Worm (Caenorhabditis elegans) whole organism, midembryonic: Measurements from ENCODE around the gene B0024.3.

Experiments
- T22C8.4 ChIP-seq: fragments of 200-800 bp; sonication (Bioruptor generic); IDR thresholded peaks from 2 replicates; pipeline ENCODE4 v1.3.6; 2022; ENCODE audit warnings: missing genetic modification characterization, missing compliant biosample characterization
- cog-1 ChIP-seq: sonication (generic microtip); optimal IDR thresholded peaks from 2 replicates; lab custom pipeline; 2016; ENCODE audit warnings: missing genetic modification characterization, missing compliant biosample characterization
- flt-1 ChIP-seq: fragments of 200-800 bp; sonication (Bioruptor generic); IDR thresholded peaks from 2 replicates; pipeline ENCODE4 v1.3.6; 2022; ENCODE audit warnings: missing genetic modification characterization, missing compliant biosample characterization
- klf-2 ChIP-seq: fragments of 200-800 bp; sonication (Bioruptor generic); conservative IDR thresholded peaks from 2 replicates; pipeline ENCODE4 v1.3.6; 2022; ENCODE audit warnings: missing genetic modification reagents, missing genetic modification characterization, missing compliant biosample characterization
- med-1 ChIP-seq: sonication (generic microtip); optimal IDR thresholded peaks from 2 replicates; lab custom pipeline; 2017; ENCODE audit warnings: missing genetic modification characterization, mild to moderate bottlenecking, missing compliant biosample characterization, antibody characterized with exemption, missing genetic modification reagents; ENCODE audit not compliant: insufficient read depth
- ref-1 ChIP-seq: fragments of 200-800 bp; sonication (Bioruptor generic); conservative IDR thresholded peaks from 2 replicates; pipeline ENCODE4 v1.3.6; 2022; ENCODE audit warnings: missing genetic modification reagents, missing genetic modification characterization, missing compliant biosample characterization
- tab-1 ChIP-seq: fragments of 200-800 bp; sonication (Bioruptor generic); IDR thresholded peaks from 2 replicates; pipeline ENCODE4 v1.3.6; 2022; ENCODE audit warnings: missing genetic modification characterization, missing compliant biosample characterization
- ztf-23 ChIP-seq: fragments of 200-800 bp; sonication (Bioruptor generic); IDR thresholded peaks from 2 replicates; pipeline ENCODE4 v1.3.6; 2022; ENCODE audit warnings: missing genetic modification reagents, missing genetic modification characterization, missing compliant biosample characterization
- ztf-29 ChIP-seq: fragments of 200-800 bp; sonication (Bioruptor generic); IDR thresholded peaks from 2 replicates; pipeline ENCODE4 v1.3.6; 2022; ENCODE audit warnings: missing genetic modification reagents, missing genetic modification characterization, missing compliant biosample characterization

The B0024.3 gene

ce11 chrV:10291848-10292247 is 4.5 kb downstream of the B0024.3 start:
- no peak for TF ChIP-seq cog-1 (tag; lab: Kevin White, UChicago)

- TF ChIP-seq ztf-23 (no peak), flt-1 (GFP tag; lab: Robert Waterston, UW) (no peak), ref-1 (GFP tag; lab: Robert Waterston, UW) (no peak), med-1 (no peak), tab-1 (GFP tag; lab: Robert Waterston, UW) (no peak), ztf-29 (no peak), klf-2 (GFP tag; lab: Robert Waterston, UW) (no peak), cog-1 (tag; lab: Kevin White, UChicago) (no peak), T22C8.4 (GFP tag; lab: Robert Waterston, UW) (no peak)
Observed at ce11 chrV:10292819-10293357, 5.5 kb downstream of the B0024.3 start, which contains the start of gene col-149. col-149 (minus strand) TSS chrV:10292869.

ce11 chrV:10294549-10294948 is 7.2 kb downstream of the B0024.3 start, which contains the start of gene col-150:
col-150 (minus strand) TSS chrV:10294649.
- no peak for TF ChIP-seq med-1
- no peak for TF ChIP-seq T22C8.4 (GFP tag; lab: Robert Waterston, UW)
- TF ChIP-seq ztf-29: no peak
- TF ChIP-seq tab-1 (GFP tag; lab: Robert Waterston, UW): no peak
- no peak for TF ChIP-seq ztf-23
- TF ChIP-seq klf-2 (GFP tag; lab: Robert Waterston, UW): no peak
- no peak for TF ChIP-seq flt-1 (GFP tag; lab: Robert Waterston, UW)
- TF ChIP-seq ref-1 (GFP tag; lab: Robert Waterston, UW): no peak
- TF ChIP-seq cog-1 (tag; lab: Kevin White, UChicago): no peak

- no peak for TF ChIP-seq flt-1 (GFP tag; lab: Robert Waterston, UW)
- no peak for TF ChIP-seq cog-1 (tag; lab: Kevin White, UChicago)
- no peak for TF ChIP-seq ztf-23
- TF ChIP-seq klf-2 (GFP tag; lab: Robert Waterston, UW): no peak
- no peak for TF ChIP-seq ztf-29
- TF ChIP-seq med-1: no peak
- TF ChIP-seq ref-1 (GFP tag; lab: Robert Waterston, UW): no peak
- TF ChIP-seq tab-1 (GFP tag; lab: Robert Waterston, UW): no peak
Observed at ce11 chrV:10297099-10297498, 9.7 kb downstream of the B0024.3 start, which contains the start of gene B0024.4. B0024.4 (plus strand) TSS chrV:10297399.

ce11 chrV:10307283-10307682 is 19.9 kb downstream of the B0024.3 start, which contains the start of gene che-12:
che-12 (minus strand) TSS chrV:10307383.
- TF ChIP-seq cog-1 (tag; lab: Kevin White, UChicago): no peak
- TF ChIP-seq tab-1 (GFP tag; lab: Robert Waterston, UW): no peak
- no peak for TF ChIP-seq ztf-23
- TF ChIP-seq T22C8.4 (GFP tag; lab: Robert Waterston, UW): no peak
- no peak for TF ChIP-seq ref-1 (GFP tag; lab: Robert Waterston, UW)
- no peak for TF ChIP-seq flt-1 (GFP tag; lab: Robert Waterston, UW)

- no peak for TF ChIP-seq ztf-29
- no peak for TF ChIP-seq T22C8.4 (GFP tag; lab: Robert Waterston, UW)
- TF ChIP-seq flt-1 (GFP tag; lab: Robert Waterston, UW): no peak
- no peak for TF ChIP-seq ztf-23
- TF ChIP-seq klf-2 (GFP tag; lab: Robert Waterston, UW): no peak
- no peak for TF ChIP-seq ref-1 (GFP tag; lab: Robert Waterston, UW)
- TF ChIP-seq med-1: no peak
- TF ChIP-seq tab-1 (GFP tag; lab: Robert Waterston, UW): no peak
- TF ChIP-seq cog-1 (tag; lab: Kevin White, UChicago): no peak
Observed at ce11 chrV:10313953-10314352, 26.6 kb downstream of the B0024.3 start, which contains the start of gene gcy-6. gcy-6 (minus strand) TSS chrV:10314053.

ce11 chrV:10314371-10314770 is 27.0 kb downstream of the B0024.3 start, which contains the start of gene trx-2:
trx-2 (plus strand) TSS chrV:10314671.
- TF ChIP-seq ref-1 (GFP tag; lab: Robert Waterston, UW) (no peak), cog-1 (tag; lab: Kevin White, UChicago) (no peak), ztf-29 (no peak), klf-2 (GFP tag; lab: Robert Waterston, UW) (no peak), ztf-23 (no peak), med-1 (no peak), T22C8.4 (GFP tag; lab: Robert Waterston, UW) (no peak), tab-1 (GFP tag; lab: Robert Waterston, UW) (no peak), flt-1 (GFP tag; lab: Robert Waterston, UW) (no peak)

ce11 chrV:10317294-10317693 is 29.9 kb downstream of the B0024.3 start, which contains the start of gene asps-1:
asps-1 (minus strand) TSS chrV:10317394.
- TF ChIP-seq med-1 (no peak), ztf-29 (no peak), T22C8.4 (GFP tag; lab: Robert Waterston, UW) (no peak), klf-2 (GFP tag; lab: Robert Waterston, UW) (no peak), ref-1 (GFP tag; lab: Robert Waterston, UW) (no peak)

ce11 chrV:10319434-10319833 is 32.1 kb downstream of the B0024.3 start, which contains the start of gene B0024.11:
B0024.11 (minus strand) TSS chrV:10319534.
- TF ChIP-seq tab-1 (GFP tag; lab: Robert Waterston, UW) (no peak), ztf-29 (no peak), med-1 (no peak), ref-1 (GFP tag; lab: Robert Waterston, UW) (no peak), cog-1 (tag; lab: Kevin White, UChicago) (no peak), flt-1 (GFP tag; lab: Robert Waterston, UW) (no peak), T22C8.4 (GFP tag; lab: Robert Waterston, UW) (no peak), klf-2 (GFP tag; lab: Robert Waterston, UW) (no peak), ztf-23 (no peak)
